Worm (Caenorhabditis elegans) whole organism, L2 larva: ENCODE measurements around the gene ptp-3.

ENCODE experiments used
- nhr-6 ChIP-seq: fragments of 150-350 bp; optimal IDR thresholded peaks from 2 replicates; lab custom pipeline; 2014; ENCODE audit warnings: missing biosample characterization, missing genetic modification characterization
- snpc-4 ChIP-seq: fragments of 150-350 bp; optimal IDR thresholded peaks from 2 replicates; lab custom pipeline; 2014; ENCODE audit warnings: missing biosample characterization, missing genetic modification characterization

DNA sequence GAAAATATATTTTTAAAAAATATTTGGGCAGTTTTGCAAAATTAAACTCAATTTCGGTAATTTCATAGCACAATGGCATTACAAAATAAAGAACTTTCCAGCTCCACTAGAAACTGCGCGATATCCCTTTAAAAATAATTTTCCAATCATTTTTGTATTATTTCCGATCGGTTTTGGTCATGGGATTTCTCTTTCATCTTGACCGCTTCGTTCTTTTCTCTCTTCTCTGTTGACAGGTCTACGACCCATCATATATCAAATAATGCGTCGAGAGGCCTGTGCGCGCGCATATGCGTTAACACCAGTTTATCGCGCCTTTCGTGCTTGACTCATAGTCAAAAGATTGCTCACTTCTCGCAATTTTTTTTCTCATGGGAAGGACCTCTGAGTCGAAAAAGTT, 13.2 kb downstream of the ptp-3 start:
- no peak for TF ChIP-seq nhr-6 (tag; lab: Kevin White, UChicago)
- no peak for TF ChIP-seq snpc-4 (tag; lab: Kevin White, UChicago)
